Comparison of ENCODE assay signal across 3 fruit fly cellular contexts in the genomic region with DNA sequence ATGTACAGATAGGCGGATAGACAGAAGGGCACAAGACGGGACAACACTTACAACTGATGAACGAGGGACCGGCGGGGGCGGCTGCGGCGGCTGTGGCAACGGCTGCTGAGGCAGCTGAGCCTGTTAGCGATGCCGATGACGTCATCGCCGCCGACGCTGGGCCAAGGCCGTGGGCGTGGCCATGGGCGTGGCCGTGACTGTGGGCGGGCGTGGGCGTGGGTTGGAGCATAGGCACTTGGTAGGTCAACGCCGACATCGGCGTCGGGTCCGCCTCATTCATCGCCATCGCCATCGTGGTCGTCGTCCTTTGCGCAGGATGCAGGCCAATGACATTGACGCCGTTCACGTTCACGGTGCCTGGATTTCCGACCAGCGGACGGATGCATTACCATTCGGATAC.
TF ChIP-seq lines count a peak whose summit lies in the region.

No protein-coding gene starts in this region.

- TF ChIP-seq CTCF in whole organism, embryonic (GFP tag; optimal IDR thresholded peaks at IDR 0.05; lab: Kevin White, UChicago): no peak

TF ChIP-seq in whole organism, embryonic, 481 proteins besides CTCF, POLR2A, EP300 and RAD21 (continues in another document):
- no peak for TF ChIP-seq fd102C (GFP tag; optimal IDR thresholded peaks at IDR 0.05; lab: Kevin White, UChicago)
- no peak for TF ChIP-seq Dip2 (GFP tag; IDR thresholded peaks at IDR 0.05; lab: Robert Waterston, UW)
- TF ChIP-seq mld (GFP tag; IDR thresholded peaks at IDR 0.05; lab: Robert Waterston, UW; ENCODE audit: partially characterized antibody): no peak
- no peak for TF ChIP-seq CG6175 (GFP tag; IDR thresholded peaks at IDR 0.05; lab: Robert Waterston, UW)
- no peak for TF ChIP-seq CG30431 (GFP tag; optimal IDR thresholded peaks at IDR 0.05; lab: Kevin White, UChicago)
- TF ChIP-seq Spps (tag; optimal IDR thresholded peaks at IDR 0.05; lab: Kevin White, UChicago): no peak
- TF ChIP-seq maf-S (GFP tag; optimal IDR thresholded peaks at IDR 0.05; lab: Kevin White, UChicago): no peak
- TF ChIP-seq gem (tag; optimal IDR thresholded peaks at IDR 0.05; lab: Kevin White, UChicago): no peak
- TF ChIP-seq sima (GFP tag; optimal IDR thresholded peaks at IDR 0.05; lab: Kevin White, UChicago): no peak
- TF ChIP-seq klu (GFP tag; IDR thresholded peaks at IDR 0.05; lab: Robert Waterston, UW): no peak
- TF ChIP-seq her (GFP tag; optimal IDR thresholded peaks at IDR 0.05; lab: Kevin White, UChicago): no peak
- TF ChIP-seq CG6765 (GFP tag; optimal IDR thresholded peaks at IDR 0.05; lab: Kevin White, UChicago): no peak
- no peak for TF ChIP-seq CG8281 (tag; optimal IDR thresholded peaks at IDR 0.05; lab: Kevin White, UChicago)
- no peak for TF ChIP-seq h (optimal IDR thresholded peaks at IDR 0.05; lab: Kevin White, UChicago)
- TF ChIP-seq Ptx1 (GFP tag; IDR thresholded peaks at IDR 0.05; lab: Robert Waterston, UW): no peak
- 0 out of 3 replicates have a peak, but pooled peaks have one; percentile 22 for TF ChIP-seq CG7357 (GFP tag; IDR thresholded peaks at IDR 0.05; lab: Robert Waterston, UW)
- no peak for TF ChIP-seq CG17802 (tag; optimal IDR thresholded peaks at IDR 0.05; lab: Kevin White, UChicago)
- TF ChIP-seq Nf-YA (GFP tag; IDR thresholded peaks at IDR 0.05; lab: Robert Waterston, UW): 0 out of 2 replicates have a peak, but pooled peaks have one; percentile 15
- TF ChIP-seq Fer3 (tag; optimal IDR thresholded peaks at IDR 0.05; lab: Kevin White, UChicago): no peak
- TF ChIP-seq CG1832 (GFP tag; optimal IDR thresholded peaks at IDR 0.05; lab: Kevin White, UChicago): peak; percentile 7
- TF ChIP-seq CG4404 (GFP tag; IDR thresholded peaks at IDR 0.05; lab: Robert Waterston, UW): 0 out of 2 replicates have a peak, but pooled peaks have one; percentile 32
- no peak for TF ChIP-seq nerfin-1 (tag; optimal IDR thresholded peaks at IDR 0.05; lab: Kevin White, UChicago)
- TF ChIP-seq CG10462 (GFP tag; optimal IDR thresholded peaks at IDR 0.05; lab: Kevin White, UChicago): no peak
- no peak for TF ChIP-seq CG6791 (GFP tag; IDR thresholded peaks at IDR 0.05; lab: Robert Waterston, UW; ENCODE audit: partially characterized antibody)
- no peak for TF ChIP-seq B-H2 (GFP tag; optimal IDR thresholded peaks at IDR 0.05; lab: Kevin White, UChicago)
- no peak for TF ChIP-seq CG12942 (GFP tag; optimal IDR thresholded peaks at IDR 0.05; lab: Kevin White, UChicago)
- TF ChIP-seq lov (optimal IDR thresholded peaks at IDR 0.05; lab: Kevin White, UChicago): no peak
- no peak for TF ChIP-seq lov (GFP tag; IDR thresholded peaks at IDR 0.05; lab: Robert Waterston, UW)
- no peak for TF ChIP-seq bbx (GFP tag; IDR thresholded peaks at IDR 0.05; lab: Robert Waterston, UW; ENCODE audit: partially characterized antibody)

TF ChIP-seq in whole organism, pupa, 21 proteins besides CTCF, POLR2A, EP300 and RAD21:
- no peak for TF ChIP-seq CG34367 (tag; optimal IDR thresholded peaks at IDR 0.05; lab: Kevin White, UChicago)
- TF ChIP-seq CG10348 (GFP tag; IDR thresholded peaks at IDR 0.05; lab: Robert Waterston, UW): 0 out of 2 replicates have a peak, but pooled peaks have one; percentile 21
- TF ChIP-seq gl (tag; optimal IDR thresholded peaks at IDR 0.05; lab: Kevin White, UChicago): no peak
- TF ChIP-seq Pif1A (GFP tag; optimal IDR thresholded peaks at IDR 0.05; lab: Kevin White, UChicago): no peak

TF ChIP-seq in whole organism, wandering third instar larva, 38 proteins besides CTCF, POLR2A, EP300 and RAD21:
- TF ChIP-seq psq (GFP tag; optimal IDR thresholded peaks at IDR 0.05; lab: Kevin White, UChicago) (no peak), Dfd (GFP tag; optimal IDR thresholded peaks at IDR 0.05; lab: Kevin White, UChicago) (peak; percentile 1), Mio (GFP tag; optimal IDR thresholded peaks at IDR 0.05; lab: Kevin White, UChicago) (no peak), sage (GFP tag; optimal IDR thresholded peaks at IDR 0.05; lab: Kevin White, UChicago) (no peak), Jra (GFP tag; optimal IDR thresholded peaks at IDR 0.05; lab: Kevin White, UChicago) (no peak), dsf (GFP tag; optimal IDR thresholded peaks at IDR 0.05; lab: Kevin White, UChicago; ENCODE audit: borderline replicate concordance) (no peak), Myc (optimal IDR thresholded peaks at IDR 0.05; lab: Kevin White, UChicago) (no peak), jim (GFP tag; optimal IDR thresholded peaks at IDR 0.05; lab: Kevin White, UChicago) (no peak), lola (GFP tag; optimal IDR thresholded peaks at IDR 0.05; lab: Kevin White, UChicago) (no peak)
TF ChIP-seq in whole organism, wandering third instar larva: peak in this region for 1.

Comparison
In these comparisons a context has a peak if more than half of its experiments do, and no peak if none do; other contexts are left out.
1. Of the 10 proteins assayed by ChIP-seq in both whole organism, embryonic and whole organism, wandering third instar larva: peak only in whole organism, embryonic: none; only in whole organism, wandering third instar larva: Dfd; in both: none; in neither: 9.